Fruit fly (Drosophila melanogaster) whole organism, prepupa: Measurements from ENCODE around the gene CG13074.

Experiments used
- Blimp-1 ChIP-seq: fragments of 200-800 bp; sonication (Bioruptor generic); optimal IDR thresholded peaks from 3 replicates; lab custom pipeline; 2017; ENCODE audit warnings: missing biosample characterization, missing genetic modification characterization, mild to moderate bottlenecking, moderate library complexity, missing genetic modification reagents
- CG11902 ChIP-seq: fragments of 200-800 bp; sonication (Bioruptor generic); optimal IDR thresholded peaks from 3 replicates; lab custom pipeline; 2016; ENCODE audit warnings: missing biosample characterization, missing genetic modification characterization
- CG3032 ChIP-seq: fragments of 200-800 bp; optimal IDR thresholded peaks from 2 replicates; lab custom pipeline; 2019; ENCODE audit warnings: missing biosample characterization, mild to moderate bottlenecking, missing genetic modification characterization, moderate library complexity
- CG3919 ChIP-seq: fragments of 200-800 bp; sonication (Bioruptor generic); optimal IDR thresholded peaks from 3 replicates; lab custom pipeline; 2016; ENCODE audit warnings: missing biosample characterization, missing genetic modification characterization
- Eip93F ChIP-seq: fragments of 200-800 bp; sonication (Bioruptor generic); optimal IDR thresholded peaks from 2 replicates; lab custom pipeline; 2016; ENCODE audit warnings: missing biosample characterization, mild to moderate bottlenecking, missing genetic modification characterization
- Gug ChIP-seq: fragments of 200-800 bp; sonication (Bioruptor generic); IDR thresholded peaks from 2 replicates; pipeline ENCODE4 v1.3.6; 2022; ENCODE audit warnings: missing biosample characterization, missing genetic modification characterization
- Sox102F ChIP-seq: fragments of 200-800 bp; sonication (Bioruptor generic); optimal IDR thresholded peaks from 2 replicates; lab custom pipeline; 2016; ENCODE audit warnings: missing biosample characterization, mild to moderate bottlenecking, missing genetic modification characterization
- Sox14 ChIP-seq: fragments of 200-800 bp; sonication (Bioruptor generic); optimal IDR thresholded peaks from 3 replicates; lab custom pipeline; 2016; ENCODE audit warnings: missing biosample characterization, missing genetic modification characterization
- dac ChIP-seq: fragments of 200-800 bp; sonication (Bioruptor generic); optimal IDR thresholded peaks from 2 replicates; lab custom pipeline; 2017; ENCODE audit warnings: missing biosample characterization, mild to moderate bottlenecking, missing genetic modification characterization

dm6 chr3L:16146539-16146934 lies 49.2 kb upstream of the CG13074 start:
- no peak for TF ChIP-seq Gug
- no peak for TF ChIP-seq Blimp-1 (GFP tag; lab: Kevin White, UChicago)
- TF ChIP-seq Eip93F = no peak
- no peak for TF ChIP-seq CG11902 (GFP tag; lab: Kevin White, UChicago)
- TF ChIP-seq dac (GFP tag; lab: Kevin White, UChicago) = no peak
- no peak for TF ChIP-seq Sox102F
- no peak for TF ChIP-seq CG3919 (GFP tag; lab: Kevin White, UChicago)
- no peak for TF ChIP-seq CG3032 (tag; lab: Kevin White, UChicago)
- no peak for TF ChIP-seq Sox14 (GFP tag; lab: Kevin White, UChicago)
